Fruit fly (Drosophila melanogaster) whole organism, embryonic: Measurements from ENCODE around the gene CG14036.
A peak's percentile ranks its signal among the peaks of the same experiment; 100 is the strongest.

Experiments used
- ATbp ChIP-seq: fragments of 200-800 bp; sonication (Bioruptor generic); optimal IDR thresholded peaks from 2 replicates; lab custom pipeline; 2017; ENCODE audit warnings: missing biosample characterization, mild to moderate bottlenecking, missing genetic modification characterization, missing genetic modification reagents
- Awh ChIP-seq: fragments of 200-800 bp; sonication (Bioruptor generic); IDR thresholded peaks from 2 replicates; pipeline ENCODE4, ENCODE4 v1.3.6; 2022; ENCODE audit warnings: missing biosample characterization, missing genetic modification characterization
- CG11560 ChIP-seq: fragments of 200-800 bp; sonication (Bioruptor generic); IDR thresholded peaks from 3 replicates; pipeline ENCODE4 v1.3.6; 2022; ENCODE audit warnings: missing biosample characterization, missing genetic modification characterization
- CG11723 ChIP-seq: fragments of 200-800 bp; sonication (Bioruptor generic); optimal IDR thresholded peaks from 2 replicates; lab custom pipeline; 2017; ENCODE audit warnings: missing biosample characterization, mild to moderate bottlenecking, missing genetic modification characterization
- CG12391 ChIP-seq: fragments of 200-800 bp; sonication (Bioruptor generic); optimal IDR thresholded peaks from 3 replicates; lab custom pipeline; 2018; ENCODE audit warnings: missing biosample characterization, mild to moderate bottlenecking, missing genetic modification characterization, moderate library complexity
- CG12659 ChIP-seq: fragments of 200-800 bp; sonication (Bioruptor generic); optimal IDR thresholded peaks from 3 replicates; lab custom pipeline; 2017; ENCODE audit warnings: mild to moderate bottlenecking, missing biosample characterization, missing genetic modification reagents, missing genetic modification characterization
- CG14014 ChIP-seq: fragments of 200-800 bp; sonication (Bioruptor generic); IDR thresholded peaks from 2 replicates; pipeline ENCODE4 v1.3.6; 2022; ENCODE audit warnings: missing biosample characterization, missing genetic modification characterization
- CG14050 ChIP-seq: fragments of 200-800 bp; sonication (Bioruptor generic); IDR thresholded peaks from 3 replicates; pipeline ENCODE4 v1.3.6; 2022; ENCODE audit warnings: missing biosample characterization, missing genetic modification characterization
- CG30431 ChIP-seq: fragments of 200-800 bp; sonication (Bioruptor generic); optimal IDR thresholded peaks from 2 replicates; lab custom pipeline; 2017; ENCODE audit warnings: missing biosample characterization, missing genetic modification characterization
- CG34376 ChIP-seq: fragments of 200-800 bp; sonication (Bioruptor generic); optimal IDR thresholded peaks from 2 replicates; lab custom pipeline; 2018; ENCODE audit warnings: missing biosample characterization, mild to moderate bottlenecking, missing genetic modification characterization
- CG42726 ChIP-seq: fragments of 200-800 bp; sonication (Bioruptor generic); IDR thresholded peaks from 2 replicates; pipeline ENCODE4 v1.3.6; 2022; ENCODE audit warnings: missing biosample characterization, missing genetic modification characterization; ENCODE audit not compliant: partially characterized antibody
- CG7357 ChIP-seq: fragments of 200-800 bp; sonication (Bioruptor generic); IDR thresholded peaks from 3 replicates; pipeline ENCODE4 v1.3.6; 2022; ENCODE audit warnings: missing biosample characterization, missing genetic modification characterization
- CG7786 ChIP-seq: fragments of 200-800 bp; sonication (Bioruptor generic); optimal IDR thresholded peaks from 2 replicates; lab custom pipeline; 2016; ENCODE audit warnings: missing biosample characterization, missing genetic modification characterization
- CG8290 ChIP-seq, 3 experiments: fragments of 200-800 bp; sonication (Bioruptor generic); optimal IDR thresholded peaks; 2 replicates each; lab custom pipeline; 2016 to 2019; ENCODE audit warnings: missing biosample characterization in 3 of 3, missing genetic modification characterization in 3 of 3, mild to moderate bottlenecking in 2 of 3, moderate library complexity in 1 of 3
- CG9437 ChIP-seq: fragments of 200-800 bp; sonication (Bioruptor generic); optimal IDR thresholded peaks from 2 replicates; lab custom pipeline; 2018; ENCODE audit warnings: missing biosample characterization, mild to moderate bottlenecking, missing genetic modification characterization
- D ChIP-seq, 2 experiments: fragments of 200-800 bp in 1 of 2; fragments of >200 bp in 1 of 2; sonication (Bioruptor generic) in 1 of 2; optimal IDR thresholded peaks; 2 replicates in 1 of 2; 3 replicates in 1 of 2; lab custom pipeline; 2017; ENCODE audit warnings: mild to moderate bottlenecking in 1 of 2, missing biosample characterization in 1 of 2, missing genetic modification characterization in 1 of 2, missing genetic modification reagents in 1 of 2
- Hey ChIP-seq: fragments of 200-800 bp; sonication (Bioruptor generic); optimal IDR thresholded peaks from 3 replicates; lab custom pipeline; 2018; ENCODE audit warnings: missing biosample characterization, mild to moderate bottlenecking, missing genetic modification characterization
- HmgZ ChIP-seq: fragments of 200-800 bp; sonication (Bioruptor generic); optimal IDR thresholded peaks from 2 replicates; lab custom pipeline; 2018; ENCODE audit warnings: missing biosample characterization, mild to moderate bottlenecking, missing genetic modification characterization
- Hmx ChIP-seq: fragments of 200-800 bp; sonication (Bioruptor generic); optimal IDR thresholded peaks from 2 replicates; lab custom pipeline; 2016; ENCODE audit warnings: missing biosample characterization, missing genetic modification characterization
- Hsf ChIP-seq: fragments of 200-800 bp; sonication (Bioruptor generic); optimal IDR thresholded peaks from 3 replicates; lab custom pipeline; 2016; ENCODE audit warnings: missing biosample characterization, missing genetic modification characterization
- Myb ChIP-seq: fragments of 200-800 bp; sonication (Bioruptor generic); optimal IDR thresholded peaks from 2 replicates; lab custom pipeline; 2016; ENCODE audit warnings: missing biosample characterization, missing genetic modification characterization
- NC2α ChIP-seq: fragments of 200-800 bp; sonication (Bioruptor generic); optimal IDR thresholded peaks from 2 replicates; lab custom pipeline; 2016; ENCODE audit warnings: missing biosample characterization, missing genetic modification characterization
- Six4 ChIP-seq: fragments of 200-800 bp; sonication (Bioruptor generic); optimal IDR thresholded peaks from 2 replicates; lab custom pipeline; 2016; ENCODE audit warnings: missing biosample characterization, missing genetic modification characterization
- Xbp1 ChIP-seq: fragments of 200-800 bp; sonication (Bioruptor generic); optimal IDR thresholded peaks from 3 replicates; lab custom pipeline; 2016; ENCODE audit warnings: missing biosample characterization, mild to moderate bottlenecking, missing genetic modification characterization
- YL-1 ChIP-seq: fragments of 200-800 bp; sonication (Bioruptor generic); optimal IDR thresholded peaks from 3 replicates; lab custom pipeline; 2017; ENCODE audit warnings: missing biosample characterization, mild to moderate bottlenecking, missing genetic modification characterization
- ac ChIP-seq: fragments of 200-800 bp; sonication (Bioruptor generic); optimal IDR thresholded peaks from 3 replicates; lab custom pipeline; 2017; ENCODE audit warnings: missing biosample characterization, mild to moderate bottlenecking, missing genetic modification characterization
- bcd ChIP-seq: fragments of 200-800 bp; sonication (Bioruptor generic); optimal IDR thresholded peaks from 2 replicates; lab custom pipeline; 2017; ENCODE audit warnings: missing biosample characterization, mild to moderate bottlenecking, missing genetic modification characterization
- crc ChIP-seq: fragments of 200-800 bp; sonication (Bioruptor generic); optimal IDR thresholded peaks from 2 replicates; lab custom pipeline; 2016; ENCODE audit warnings: missing biosample characterization, missing genetic modification characterization
- dati ChIP-seq: fragments of 200-800 bp; sonication (Bioruptor generic); IDR thresholded peaks from 2 replicates; pipeline ENCODE4 v1.3.6; 2022; ENCODE audit warnings: missing biosample characterization, missing genetic modification characterization
- en ChIP-seq: fragments of 200-800 bp; sonication (Bioruptor generic); optimal IDR thresholded peaks from 2 replicates; lab custom pipeline; 2016; ENCODE audit warnings: missing biosample characterization, missing genetic modification characterization
- eve ChIP-seq, 2 experiments: fragments of >200 bp; optimal IDR thresholded peaks; 2 replicates each; lab custom pipeline; 2017; ENCODE audit warnings: missing biosample characterization in 2 of 2, missing genetic modification characterization in 2 of 2
- ewg ChIP-seq: fragments of 200-800 bp; sonication (Bioruptor generic); optimal IDR thresholded peaks from 3 replicates; lab custom pipeline; 2017; ENCODE audit warnings: mild to moderate bottlenecking, missing biosample characterization, missing genetic modification reagents, missing genetic modification characterization
- gce ChIP-seq: fragments of 200-800 bp; sonication (Bioruptor generic); IDR thresholded peaks from 3 replicates; pipeline ENCODE4 v1.3.6; 2022; ENCODE audit warnings: missing biosample characterization, missing genetic modification characterization
- gfzf ChIP-seq: fragments of 200-800 bp; sonication (Bioruptor generic); optimal IDR thresholded peaks from 2 replicates; lab custom pipeline; 2016; ENCODE audit warnings: missing biosample characterization, mild to moderate bottlenecking, missing genetic modification characterization, moderate library complexity
- gsb ChIP-seq: fragments of 200-800 bp; sonication (Bioruptor generic); IDR thresholded peaks from 2 replicates; pipeline ENCODE4 v1.3.6; 2022; ENCODE audit warnings: missing biosample characterization, missing genetic modification characterization
- lov ChIP-seq, 2 experiments: fragments of 200-800 bp in 1 of 2; fragments of >200 bp in 1 of 2; sonication (Bioruptor generic) in 1 of 2; IDR thresholded peaks in 1 of 2; optimal IDR thresholded peaks in 1 of 2; 2 replicates in 1 of 2; 3 replicates in 1 of 2; pipeline versions ENCODE4 v1.3.6 to Lab custom; 2017 to 2022; ENCODE audit warnings: missing biosample characterization in 1 of 2, missing genetic modification characterization in 1 of 2
- nom ChIP-seq: fragments of 200-800 bp; sonication (Bioruptor generic); optimal IDR thresholded peaks from 2 replicates; lab custom pipeline; 2017; ENCODE audit warnings: missing biosample characterization, missing genetic modification characterization, mild to moderate bottlenecking, moderate library complexity, missing genetic modification reagents
- org-1 ChIP-seq: fragments of 200-800 bp; sonication (Bioruptor generic); optimal IDR thresholded peaks from 2 replicates; lab custom pipeline; 2017; ENCODE audit warnings: missing biosample characterization, missing genetic modification characterization
- phol ChIP-seq: fragments of 200-800 bp; sonication (Bioruptor generic); optimal IDR thresholded peaks from 3 replicates; lab custom pipeline; 2018; ENCODE audit warnings: missing biosample characterization, mild to moderate bottlenecking, missing genetic modification characterization, moderate library complexity
- pum ChIP-seq: fragments of 200-800 bp; sonication (Bioruptor generic); optimal IDR thresholded peaks from 2 replicates; lab custom pipeline; 2016; ENCODE audit warnings: missing biosample characterization, missing genetic modification characterization
- repo ChIP-seq: fragments of 200-800 bp; sonication (Bioruptor generic); optimal IDR thresholded peaks from 2 replicates; lab custom pipeline; 2016; ENCODE audit warnings: missing biosample characterization, missing genetic modification characterization
- sc ChIP-seq, 3 experiments: fragments of >200 bp in 2 of 3; fragments of 200-800 bp in 1 of 3; sonication (Bioruptor generic) in 1 of 3; optimal IDR thresholded peaks; 2 replicates in 2 of 3; 3 replicates in 1 of 3; lab custom pipeline; 2017; ENCODE audit warnings: mild to moderate bottlenecking in 1 of 3, missing biosample characterization in 1 of 3, missing genetic modification characterization in 1 of 3, missing genetic modification reagents in 1 of 3
- sens ChIP-seq: fragments of 200-800 bp; sonication (Bioruptor generic); peaks from one replicate; lab custom pipeline; 2016; ENCODE audit warnings: missing biosample characterization, missing genetic modification characterization
- slp2 ChIP-seq: fragments of 200-800 bp; sonication (Bioruptor generic); optimal IDR thresholded peaks from 2 replicates; lab custom pipeline; 2016; ENCODE audit warnings: missing biosample characterization, missing genetic modification characterization
- sqz ChIP-seq: fragments of 200-800 bp; sonication (Bioruptor generic); optimal IDR thresholded peaks from 3 replicates; lab custom pipeline; 2018; ENCODE audit warnings: missing biosample characterization, mild to moderate bottlenecking, missing genetic modification characterization
- sr ChIP-seq: fragments of 200-800 bp; sonication (Bioruptor generic); IDR thresholded peaks from 3 replicates; pipeline ENCODE4 v1.3.6; 2022; ENCODE audit warnings: missing biosample characterization, missing genetic modification characterization
- toy ChIP-seq: fragments of 200-800 bp; sonication (Bioruptor generic); IDR thresholded peaks from 2 replicates; pipeline ENCODE4 v1.3.6; 2022; ENCODE audit warnings: missing biosample characterization, missing genetic modification characterization
- tup ChIP-seq: fragments of 200-800 bp; sonication (Bioruptor generic); optimal IDR thresholded peaks from 2 replicates; lab custom pipeline; 2016; ENCODE audit warnings: missing biosample characterization, mild to moderate bottlenecking, missing genetic modification characterization, moderate library complexity

The CG14036 gene

DNA sequence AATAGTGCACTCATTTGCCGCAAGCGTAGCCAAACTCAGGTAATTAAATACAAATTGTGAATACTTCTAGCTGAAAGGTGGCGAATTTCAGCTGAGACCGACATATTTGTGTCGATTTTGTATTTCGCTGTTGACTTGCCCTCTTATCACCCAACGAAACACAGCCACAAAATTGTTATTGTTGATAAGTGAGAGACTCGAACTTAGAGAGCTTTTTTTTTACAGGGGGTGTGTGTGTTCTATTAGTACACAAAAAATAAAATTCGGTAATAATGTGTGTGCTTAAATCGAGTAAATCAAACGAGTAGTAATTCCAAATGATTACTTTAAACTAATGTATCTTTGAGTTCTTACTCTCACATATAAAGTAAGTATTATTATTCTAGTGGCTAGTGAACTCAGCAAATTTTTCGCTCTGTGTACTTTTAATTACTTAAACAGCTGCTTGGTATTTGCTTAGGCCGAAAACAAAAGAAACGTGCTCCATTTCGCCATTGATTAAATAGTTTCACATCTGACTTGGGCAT, 6.2 kb upstream of the CG14036 start (continued):
- peak; percentile 49 for TF ChIP-seq CG9437
- 0 out of 3 replicates have a peak, but pooled peaks have one; percentile 29 for TF ChIP-seq gce (GFP tag; lab: Robert Waterston, UW)
- TF ChIP-seq CG12659 (GFP tag; lab: Kevin White, UChicago), result peak; percentile 57
- TF ChIP-seq Hmx (GFP tag; lab: Kevin White, UChicago), result peak; percentile 57
- no peak for TF ChIP-seq dati (GFP tag; lab: Robert Waterston, UW)
- TF ChIP-seq Hsf (GFP tag; lab: Kevin White, UChicago), result peak; percentile 31
- 0 out of 3 replicates have a peak, but pooled peaks have one; percentile 33 for TF ChIP-seq CG7357 (GFP tag; lab: Robert Waterston, UW)
- no peak for TF ChIP-seq ac (GFP tag; lab: Kevin White, UChicago)
- peak; percentile 65 for TF ChIP-seq CG12391 (tag; lab: Kevin White, UChicago)
- TF ChIP-seq org-1 (GFP tag; lab: Kevin White, UChicago), result peak; percentile 74
- peak; percentile 69 for TF ChIP-seq en (GFP tag; lab: Kevin White, UChicago)
- peak; percentile 93 for TF ChIP-seq sens
- TF ChIP-seq CG8290 (GFP tag; optimal IDR thresholded peaks at IDR 0.05; lab: Kevin White, UChicago), result peak; percentile 17
- TF ChIP-seq CG8290 (tag; optimal IDR thresholded peaks at IDR 0.05; lab: Kevin White, UChicago), result peak in 1 of 2 experiments; percentile 49
- TF ChIP-seq HmgZ (tag; lab: Kevin White, UChicago), result peak; percentile 67
- TF ChIP-seq CG7786 (GFP tag; lab: Kevin White, UChicago), result peak; percentile 51
- no peak for TF ChIP-seq D (optimal IDR thresholded peaks at IDR 0.05; lab: Kevin White, UChicago)
- TF ChIP-seq D (GFP tag; optimal IDR thresholded peaks at IDR 0.05; lab: Kevin White, UChicago), result peak; percentile 32
- peak; percentile 56 for TF ChIP-seq tup (GFP tag; lab: Kevin White, UChicago)
- peak; percentile 38 for TF ChIP-seq Six4
- TF ChIP-seq CG34376, result peak; percentile 77
- no peak for TF ChIP-seq lov (optimal IDR thresholded peaks at IDR 0.05; lab: Kevin White, UChicago)
- 0 out of 3 replicates have a peak, but pooled peaks have one; percentile 20 for TF ChIP-seq lov (GFP tag; IDR thresholded peaks at IDR 0.05; lab: Robert Waterston, UW)
- TF ChIP-seq eve (GFP tag; optimal IDR thresholded peaks at IDR 0.05; lab: Kevin White, UChicago), result no peak
- TF ChIP-seq crc, result peak; percentile 83
- 0 out of 3 replicates have a peak, but pooled peaks have one; percentile 27 for TF ChIP-seq CG14050 (GFP tag; lab: Robert Waterston, UW)
- no peak for TF ChIP-seq CG11723
- peak; percentile 21 for TF ChIP-seq sqz (GFP tag; lab: Kevin White, UChicago)
- no peak for TF ChIP-seq nom (GFP tag; lab: Kevin White, UChicago)
- TF ChIP-seq Awh (GFP tag; lab: Robert Waterston, UW), result peak; percentile 73
- TF ChIP-seq toy (GFP tag; lab: Robert Waterston, UW), result no peak
- TF ChIP-seq Xbp1 (GFP tag; lab: Kevin White, UChicago), result peak; percentile 36
- peak; percentile 73 for TF ChIP-seq ATbp (GFP tag; lab: Kevin White, UChicago)
- TF ChIP-seq CG11560 (tag; lab: Robert Waterston, UW), result peak; percentile 35; the same call in 1 of the 3 replicates
- TF ChIP-seq CG14014, result peak; percentile 87
- peak; percentile 32 for TF ChIP-seq slp2
- TF ChIP-seq repo (GFP tag; lab: Kevin White, UChicago), result peak; percentile 15
- TF ChIP-seq gfzf (GFP tag; lab: Kevin White, UChicago), result no peak
- TF ChIP-seq CG42726 (GFP tag; lab: Robert Waterston, UW), result no peak
- peak; percentile 6 for TF ChIP-seq Hey (tag; lab: Kevin White, UChicago)
- no peak; the same call in 2 of the 3 replicates for TF ChIP-seq sr (GFP tag; lab: Robert Waterston, UW)
- TF ChIP-seq pum (GFP tag; lab: Kevin White, UChicago), result peak; percentile 80
- peak; percentile 44 for TF ChIP-seq Myb (GFP tag; lab: Kevin White, UChicago)
- TF ChIP-seq phol (tag; lab: Kevin White, UChicago), result peak; percentile 23
- peak; percentile 49 for TF ChIP-seq gsb (GFP tag; lab: Robert Waterston, UW)
- no peak for TF ChIP-seq NC2α
- TF ChIP-seq sc (optimal IDR thresholded peaks at IDR 0.05; lab: Kevin White, UChicago), result no peak
- TF ChIP-seq sc (GFP tag; optimal IDR thresholded peaks at IDR 0.05; lab: Kevin White, UChicago), result no peak
- no peak for TF ChIP-seq YL-1 (GFP tag; lab: Kevin White, UChicago)
- no peak for TF ChIP-seq CG30431 (GFP tag; lab: Kevin White, UChicago)
- peak; percentile 48 for TF ChIP-seq ewg
- TF ChIP-seq bcd (GFP tag; lab: Kevin White, UChicago), result peak; percentile 60
